Worm (Caenorhabditis elegans) whole organism, L4 larva: ENCODE measurements around the gene epn-1.

ENCODE experiments used
- D1046.2 ChIP-seq: fragments of 200-800 bp; sonication (Bioruptor generic); IDR thresholded peaks from 2 replicates; pipeline ENCODE4 v1.3.6; 2022; ENCODE audit warnings: missing genetic modification characterization, missing compliant biosample characterization
- F37D6.2 ChIP-seq: sonication (generic microtip); optimal IDR thresholded peaks from 2 replicates; lab custom pipeline; 2016; ENCODE audit warnings: mild to moderate bottlenecking, missing genetic modification characterization, missing compliant biosample characterization
- F49E8.2 ChIP-seq: sonication (generic microtip); optimal IDR thresholded peaks from 2 replicates; lab custom pipeline; 2016; ENCODE audit warnings: missing compliant biosample characterization, mild to moderate bottlenecking, missing genetic modification characterization, borderline replicate concordance
- Y75B8A.6 ChIP-seq: fragments of 200-800 bp; sonication (Bioruptor generic); IDR thresholded peaks from 2 replicates; pipeline ENCODE4 v1.3.6; 2022; ENCODE audit warnings: missing genetic modification reagents, missing genetic modification characterization, missing compliant biosample characterization
- aha-1 ChIP-seq: fragments of 150-350 bp; peaks from one replicate; lab custom pipeline; 2014; ENCODE audit warnings: missing biosample characterization, missing genetic modification characterization
- aly-2 ChIP-seq: sonication (generic microtip); optimal IDR thresholded peaks from 2 replicates; lab custom pipeline; 2018; ENCODE audit warnings: missing biosample characterization, missing genetic modification characterization
- ama-1 ChIP-seq: fragments of 150-350 bp; optimal IDR thresholded peaks from 2 replicates; lab custom pipeline; 2014; ENCODE audit warnings: inconsistent platforms, mixed read lengths
- ceh-62 ChIP-seq: sonication (generic microtip); optimal IDR thresholded peaks from 2 replicates; lab custom pipeline; 2017; ENCODE audit warnings: missing biosample characterization, missing genetic modification characterization
- ces-1 ChIP-seq: fragments of 150-350 bp; sonication (generic microtip); optimal IDR thresholded peaks from 4 replicates; lab custom pipeline; 2014; ENCODE audit warnings: missing biosample characterization, missing genetic modification reagents, missing genetic modification characterization
- daf-12 ChIP-seq: fragments of 150-350 bp; optimal IDR thresholded peaks from 2 replicates; lab custom pipeline; 2014; ENCODE audit warnings: missing biosample characterization, missing genetic modification reagents, missing genetic modification characterization
- daf-19 ChIP-seq: fragments of 200-800 bp; sonication (Bioruptor generic); conservative IDR thresholded peaks from 2 replicates; pipeline ENCODE4 v1.3.6; 2022; ENCODE audit warnings: missing genetic modification characterization, missing compliant biosample characterization
- dmd-6 ChIP-seq: fragments of 200-800 bp; sonication (Bioruptor generic); IDR thresholded peaks from 2 replicates; pipeline ENCODE4 v1.3.6; 2022; ENCODE audit warnings: missing genetic modification reagents, missing genetic modification characterization, missing compliant biosample characterization
- egl-27 ChIP-seq: sonication (generic microtip); optimal IDR thresholded peaks from 3 replicates; lab custom pipeline; 2017; ENCODE audit warnings: missing biosample characterization, missing genetic modification reagents, missing genetic modification characterization
- gei-8 ChIP-seq: fragments of 200-800 bp; sonication (Bioruptor generic); optimal IDR thresholded peaks from 2 replicates; lab custom pipeline; 2018; ENCODE audit warnings: mild to moderate bottlenecking, missing genetic modification characterization, missing compliant biosample characterization
- hlh-11 ChIP-seq: fragments of 200-800 bp; sonication (Bioruptor generic); optimal IDR thresholded peaks from 2 replicates; lab custom pipeline; 2018; ENCODE audit warnings: mild to moderate bottlenecking, missing genetic modification characterization, missing compliant biosample characterization
- lim-7 ChIP-seq: fragments of 200-800 bp; sonication (Bioruptor generic); IDR thresholded peaks from 2 replicates; pipeline ENCODE4 v1.3.6; 2022; ENCODE audit warnings: missing genetic modification characterization, missing compliant biosample characterization
- lin-29 ChIP-seq: fragments of 200-800 bp; sonication (Bioruptor generic); IDR thresholded peaks from 2 replicates; pipeline ENCODE4 v1.3.6; 2022; ENCODE audit warnings: missing genetic modification reagents, missing genetic modification characterization, missing compliant biosample characterization
- lin-38 ChIP-seq: fragments of 200-800 bp; sonication (Bioruptor generic); IDR thresholded peaks from 2 replicates; pipeline ENCODE4 v1.3.6; 2022; ENCODE audit warnings: missing genetic modification reagents, missing genetic modification characterization, missing compliant biosample characterization
- lir-3 ChIP-seq: sonication (generic microtip); optimal IDR thresholded peaks from 2 replicates; lab custom pipeline; 2016; ENCODE audit warnings: mild to moderate bottlenecking, missing genetic modification characterization, missing compliant biosample characterization
- lsy-2 ChIP-seq, 2 experiments: fragments of 150-350 bp in 1 of 2; sonication (generic microtip) in 1 of 2; optimal IDR thresholded peaks; 2 replicates each; lab custom pipeline; 2014 to 2017; ENCODE audit warnings: missing biosample characterization in 2 of 2, missing genetic modification characterization in 2 of 2
- mdt-29 ChIP-seq: fragments of 200-800 bp; sonication (Bioruptor generic); IDR thresholded peaks from 2 replicates; pipeline ENCODE4 v1.3.6; 2022; ENCODE audit warnings: missing genetic modification reagents, missing genetic modification characterization, missing compliant biosample characterization
- mep-1 ChIP-seq: fragments of 150-350 bp; sonication (generic microtip); optimal IDR thresholded peaks from 3 replicates; lab custom pipeline; 2014; ENCODE audit warnings: missing biosample characterization, missing genetic modification characterization
- nhr-10 ChIP-seq: fragments of 150-350 bp; optimal IDR thresholded peaks from 2 replicates; lab custom pipeline; 2014; ENCODE audit warnings: missing biosample characterization, missing genetic modification characterization
- nhr-28 ChIP-seq: fragments of 150-350 bp; optimal IDR thresholded peaks from 2 replicates; lab custom pipeline; 2014; ENCODE audit warnings: missing biosample characterization, missing genetic modification characterization
- nhr-41 ChIP-seq: fragments of 200-800 bp; sonication (Bioruptor generic); IDR thresholded peaks from 2 replicates; pipeline ENCODE4 v1.3.6; 2022; ENCODE audit warnings: missing genetic modification reagents, missing genetic modification characterization, missing compliant biosample characterization
- nhr-42 ChIP-seq: fragments of 200-800 bp; sonication (Bioruptor generic); IDR thresholded peaks from 2 replicates; pipeline ENCODE4 v1.3.6; 2022; ENCODE audit warnings: missing genetic modification characterization, missing compliant biosample characterization
- nhr-48 ChIP-seq: sonication (generic microtip); optimal IDR thresholded peaks from 2 replicates; lab custom pipeline; 2016; ENCODE audit warnings: mild to moderate bottlenecking, missing genetic modification characterization, missing compliant biosample characterization
- nhr-77 ChIP-seq: fragments of 150-350 bp; optimal IDR thresholded peaks from 2 replicates; lab custom pipeline; 2014; ENCODE audit warnings: missing biosample characterization, missing genetic modification characterization
- php-3 ChIP-seq: fragments of 200-800 bp; sonication (Bioruptor generic); IDR thresholded peaks from 2 replicates; pipeline ENCODE4 v1.3.6; 2022; ENCODE audit warnings: missing genetic modification reagents, missing genetic modification characterization, missing compliant biosample characterization
- pqm-1 ChIP-seq: sonication (generic microtip); optimal IDR thresholded peaks from 2 replicates; lab custom pipeline; 2017; ENCODE audit warnings: missing biosample characterization, missing genetic modification characterization
- rbr-2 ChIP-seq: sonication (generic microtip); optimal IDR thresholded peaks from 2 replicates; lab custom pipeline; 2016; ENCODE audit warnings: missing genotype, missing genetic modification characterization, missing compliant biosample characterization
- saeg-2 ChIP-seq: fragments of 200-800 bp; sonication (Bioruptor generic); IDR thresholded peaks from 2 replicates; pipeline ENCODE4 v1.3.6; 2022; ENCODE audit warnings: missing genetic modification reagents, missing genetic modification characterization, missing compliant biosample characterization
- skn-1 ChIP-seq: fragments of 150-350 bp; optimal IDR thresholded peaks from 2 replicates; lab custom pipeline; 2014; ENCODE audit warnings: missing biosample characterization, missing genetic modification characterization
- snpc-4 ChIP-seq: fragments of 150-350 bp; optimal IDR thresholded peaks from 2 replicates; lab custom pipeline; 2014; ENCODE audit warnings: missing biosample characterization, missing genetic modification characterization
- spr-1 ChIP-seq: sonication (generic microtip); optimal IDR thresholded peaks from 2 replicates; lab custom pipeline; 2016; ENCODE audit warnings: mild to moderate bottlenecking, missing genetic modification characterization, missing compliant biosample characterization
- tra-1 ChIP-seq: fragments of 200-800 bp; sonication (Bioruptor generic); IDR thresholded peaks from 2 replicates; pipeline ENCODE4 v1.3.6; 2022; ENCODE audit warnings: missing genetic modification reagents, missing genetic modification characterization, missing compliant biosample characterization
- unc-130 ChIP-seq: sonication (generic microtip); optimal IDR thresholded peaks from 2 replicates; lab custom pipeline; 2016; ENCODE audit warnings: missing genetic modification reagents, missing genetic modification characterization, missing compliant biosample characterization
- unc-62 ChIP-seq, 3 experiments: fragments of 150-350 bp in 1 of 3; sonication (generic microtip); optimal IDR thresholded peaks in 2 of 3; peaks in 1 of 3; 1 replicate in 1 of 3; 2 replicates in 2 of 3; lab custom pipeline; 2014 to 2017; ENCODE audit warnings: missing biosample characterization in 3 of 3, missing genetic modification characterization in 3 of 3, missing genetic modification reagents in 3 of 3, missing genotype in 1 of 3
- zfp-3 ChIP-seq: fragments of 200-800 bp; sonication (Bioruptor generic); conservative IDR thresholded peaks from 2 replicates; pipeline ENCODE4 v1.3.6; 2022; ENCODE audit warnings: missing genetic modification reagents, missing genetic modification characterization, missing compliant biosample characterization
- zip-11 ChIP-seq: fragments of 200-800 bp; sonication (Bioruptor generic); IDR thresholded peaks from 2 replicates; pipeline ENCODE4 v1.3.6; 2022; ENCODE audit warnings: missing genetic modification characterization, missing compliant biosample characterization
- zip-2 ChIP-seq: fragments of 150-350 bp; optimal IDR thresholded peaks from 2 replicates; lab custom pipeline; 2014; ENCODE audit warnings: missing biosample characterization, missing genetic modification characterization

Gene epn-1

DNA sequence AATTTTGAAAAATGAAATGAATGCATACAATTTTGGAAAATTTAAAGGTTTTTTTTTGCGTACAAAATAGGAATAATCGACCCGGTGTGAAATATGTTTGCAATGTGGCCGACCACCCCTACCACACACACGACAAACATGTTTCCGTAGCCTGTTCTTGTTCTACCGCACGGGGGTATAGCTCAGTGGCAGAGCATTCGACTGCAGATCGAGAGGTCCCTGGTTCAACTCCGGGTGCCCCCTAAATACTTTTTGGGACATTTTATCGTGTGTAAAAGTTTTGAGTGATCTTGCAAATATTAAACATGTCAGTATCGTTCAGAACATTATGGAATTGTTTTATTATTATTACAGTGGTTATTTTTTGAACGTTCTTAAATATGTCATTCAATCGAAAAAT is 13.6 kb downstream of the epn-1 start (continued):
- no peak for TF ChIP-seq ces-1
- TF ChIP-seq F49E8.2 (tag; lab: Kevin White, UChicago): no peak
- TF ChIP-seq spr-1 (tag; lab: Kevin White, UChicago): peak; percentile 46
- no peak for TF ChIP-seq aly-2

DNA sequence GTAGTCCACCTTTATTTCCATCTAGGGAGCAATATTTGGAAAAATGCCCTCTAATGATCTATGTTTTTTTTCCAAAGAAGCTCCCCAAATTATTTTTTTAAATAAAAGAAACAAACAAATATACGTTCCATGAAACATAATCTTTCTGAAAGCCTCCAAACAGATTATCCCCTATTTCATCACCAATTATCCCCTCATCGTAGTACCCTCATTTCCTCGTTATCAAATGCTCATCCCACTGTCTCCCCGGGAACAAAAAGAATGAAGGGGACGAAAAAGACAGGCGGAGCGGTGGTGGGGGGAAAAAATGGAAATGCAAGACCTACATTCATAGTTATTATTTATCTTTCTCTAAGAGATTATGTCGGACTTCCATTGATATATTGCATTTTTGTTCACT is 20.9 kb downstream of the epn-1 start:
- TF ChIP-seq nhr-10 (tag; lab: Kevin White, UChicago): no peak
- no peak for TF ChIP-seq daf-12 (tag; lab: Kevin White, UChicago)
- TF ChIP-seq aha-1 (tag; lab: Kevin White, UChicago): peak; percentile 28

DNA sequence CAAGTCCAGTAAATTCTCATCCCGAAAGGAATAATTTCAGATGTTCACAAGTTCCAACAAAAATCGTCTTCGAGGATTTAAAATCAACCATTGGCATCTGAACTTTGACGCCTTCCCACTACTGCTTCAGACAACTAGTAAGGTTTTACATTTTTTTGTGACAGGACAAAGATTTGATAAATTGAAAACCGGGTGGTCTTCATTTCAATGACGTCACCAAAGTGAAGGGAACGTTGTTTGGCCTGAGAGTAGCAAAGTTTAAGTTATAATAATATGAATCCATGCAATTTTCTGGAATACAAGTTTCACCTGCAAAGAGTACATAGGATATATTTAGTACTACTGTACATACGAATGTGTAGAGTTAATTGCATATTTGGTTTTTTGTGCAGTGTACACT is 24.1 kb downstream of the epn-1 start:
- TF ChIP-seq D1046.2 (GFP tag; lab: Robert Waterston, UW) (no peak), unc-62 (GFP tag; optimal IDR thresholded peaks at IDR 0.05 in 1 of 2; lab: Kevin White, UChicago) (peak in 1 of 2 experiments; percentile 36), unc-62 (tag; optimal IDR thresholded peaks at IDR 0.05; lab: Kevin White, UChicago) (no peak), aha-1 (tag; lab: Kevin White, UChicago) (peak; percentile 95), pqm-1 (tag; lab: Kevin White, UChicago) (no peak), skn-1 (no peak)

DNA sequence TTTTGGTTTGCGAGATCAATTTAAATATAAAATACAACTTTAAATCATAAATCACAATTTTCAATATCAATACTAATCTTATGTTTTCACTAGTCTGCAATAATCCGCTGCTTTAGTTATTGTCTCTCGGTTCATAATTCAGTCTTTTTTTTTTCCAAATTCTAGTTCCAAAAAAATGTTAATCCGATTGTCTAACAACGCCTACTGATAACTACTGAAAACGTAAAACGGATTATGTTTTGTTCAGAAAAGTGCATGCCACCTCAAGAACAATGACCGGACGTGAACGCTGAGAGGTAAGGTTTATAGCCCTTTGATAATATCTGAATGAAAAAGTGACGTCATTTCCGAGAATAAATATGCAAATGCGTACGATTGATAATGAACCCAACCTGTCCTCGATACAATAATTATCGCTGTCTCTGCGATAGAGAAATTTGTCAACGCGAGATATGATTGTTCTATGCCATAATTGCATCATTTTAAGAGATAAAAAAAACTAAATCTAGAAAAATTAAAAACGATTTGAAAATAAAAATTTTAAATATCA is 25.0 kb downstream of the epn-1 start, which contains the start of gene sprr-2:
sprr-2 (plus strand) TSS at position 248 of the 550 bp plus-strand sequence.
- no peak for TF ChIP-seq ceh-62 (tag; lab: Kevin White, UChicago)
- 0 out of 2 replicates have a peak, but pooled peaks have one; percentile 36 for TF ChIP-seq lim-7 (GFP tag; lab: Robert Waterston, UW)
- 0 out of 2 replicates have a peak, but pooled peaks have one; percentile 30 for TF ChIP-seq tra-1
- 0 out of 2 replicates have a peak, but pooled peaks have one; percentile 9 for TF ChIP-seq lin-29 (GFP tag; lab: Robert Waterston, UW)
- TF ChIP-seq saeg-2: 0 out of 2 replicates have a peak, but pooled peaks have one; percentile 12
- TF ChIP-seq aha-1 (tag; lab: Kevin White, UChicago): peak; percentile 38
- TF ChIP-seq zip-2 (tag; lab: Kevin White, UChicago): no peak
- TF ChIP-seq nhr-48 (tag; lab: Kevin White, UChicago): peak; percentile 42

DNA sequence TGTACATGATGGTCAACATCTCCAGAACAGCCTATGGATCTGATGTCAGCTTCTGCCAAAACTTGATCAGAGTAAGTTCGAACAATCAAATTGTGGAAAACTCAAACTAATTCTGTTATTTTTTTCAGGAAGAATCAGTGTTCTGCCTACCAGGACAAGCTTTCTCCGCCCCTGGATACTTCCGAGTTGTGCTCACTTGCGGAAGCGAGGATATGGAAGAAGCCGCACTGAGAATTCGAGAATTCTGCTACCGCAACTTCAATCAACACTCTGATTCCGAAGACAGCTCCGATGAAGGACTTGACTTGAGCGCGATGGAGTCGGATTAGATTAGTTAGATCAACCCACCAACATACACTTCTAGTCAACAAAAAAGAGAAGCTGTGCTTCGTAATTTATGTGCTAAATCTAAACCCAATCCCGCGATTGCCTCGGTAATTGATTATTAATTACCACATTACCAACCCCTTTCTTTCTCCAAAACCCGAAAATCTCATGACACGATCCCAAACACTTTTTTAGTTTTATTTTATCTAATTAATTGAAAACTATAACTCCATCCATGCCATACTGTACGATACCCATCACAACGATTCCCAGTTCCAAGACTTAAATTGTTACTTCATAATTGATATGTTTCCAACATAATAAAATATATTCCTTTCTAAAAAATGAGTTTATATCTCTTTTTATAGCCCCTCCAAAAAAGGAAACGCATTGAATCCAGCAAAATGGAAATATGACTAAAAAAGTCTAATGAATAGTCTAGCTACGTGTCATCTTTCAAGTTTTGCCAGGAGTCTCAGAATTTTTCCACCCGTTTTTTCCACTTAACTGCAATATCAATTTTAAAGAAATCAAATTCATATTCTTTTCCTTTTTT is 25.8 kb downstream of the epn-1 start:
- TF ChIP-seq mdt-29 (GFP tag; lab: Robert Waterston, UW): no peak
- 0 out of 2 replicates have a peak, but pooled peaks have one; percentile 65 for TF ChIP-seq D1046.2 (GFP tag; lab: Robert Waterston, UW)
- TF ChIP-seq daf-19: no peak
- TF ChIP-seq lsy-2 (tag; optimal IDR thresholded peaks at IDR 0.05; lab: Kevin White, UChicago): no peak
- peak; percentile 75; the same call in 1 of the 2 replicates for TF ChIP-seq zfp-3 (GFP tag; lab: Robert Waterston, UW)
- TF ChIP-seq unc-130 (GFP tag; lab: Kevin White, UChicago): no peak
- TF ChIP-seq mep-1 (tag; lab: Kevin White, UChicago): peak; percentile 7
- TF ChIP-seq gei-8: no peak
- no peak for TF ChIP-seq F37D6.2 (tag; lab: Kevin White, UChicago)
- peak in 1 of 2 experiments; percentile 76 for TF ChIP-seq unc-62 (GFP tag; optimal IDR thresholded peaks at IDR 0.05 in 1 of 2; lab: Kevin White, UChicago)
- TF ChIP-seq unc-62 (tag; optimal IDR thresholded peaks at IDR 0.05; lab: Kevin White, UChicago): no peak
- no peak for TF ChIP-seq php-3 (GFP tag; lab: Robert Waterston, UW)
- no peak for TF ChIP-seq rbr-2 (tag; lab: Kevin White, UChicago)
- TF ChIP-seq nhr-28 (tag; lab: Kevin White, UChicago): peak; percentile 47
- peak; percentile 75 for TF ChIP-seq nhr-77
- no peak for TF ChIP-seq Y75B8A.6 (GFP tag; lab: Robert Waterston, UW)
- TF ChIP-seq skn-1: no peak
- TF ChIP-seq dmd-6 (GFP tag; lab: Robert Waterston, UW): peak; percentile 10; the same call in 1 of the 2 replicates
- TF ChIP-seq ama-1: peak; percentile 12
- TF ChIP-seq lir-3 (tag; lab: Kevin White, UChicago): no peak
- TF ChIP-seq egl-27 (tag; lab: Kevin White, UChicago): no peak
- TF ChIP-seq lin-38 (GFP tag; lab: Robert Waterston, UW): 0 out of 2 replicates have a peak, but pooled peaks have one; percentile 8
- no peak for TF ChIP-seq nhr-41 (GFP tag; lab: Robert Waterston, UW)
- TF ChIP-seq nhr-42: no peak
- no peak for TF ChIP-seq zip-11
- no peak for TF ChIP-seq nhr-10 (tag; lab: Kevin White, UChicago)
- no peak for TF ChIP-seq hlh-11 (tag; lab: Kevin White, UChicago)
- no peak for TF ChIP-seq snpc-4 (tag; lab: Kevin White, UChicago)
